Worm (Caenorhabditis elegans): ENCODE results near the gene srj-50.

- TF ChIP-seq pag-3 (tag; optimal IDR thresholded peaks at IDR 0.05; ENCODE audit: borderline replicate concordance) (no peak), ttx-3 (tag; optimal IDR thresholded peaks at IDR 0.05) (no peak), madf-2 (tag; optimal IDR thresholded peaks at IDR 0.05) (no peak), nhr-11 (tag; optimal IDR thresholded peaks at IDR 0.05) (no peak), fkh-6 (tag; optimal IDR thresholded peaks at IDR 0.05) (no peak), fkh-10 (GFP tag; optimal IDR thresholded peaks at IDR 0.05) (no peak), mec-3 (tag; optimal IDR thresholded peaks at IDR 0.05; ENCODE audit: borderline replicate concordance) (no peak), nhr-232 (tag; optimal IDR thresholded peaks at IDR 0.05) (no peak)
These were observed 32.1 kb upstream of the srj-50 start for ce11 chrV:2800676-2801075.

All from whole organism, late embryonic.